Worm (Caenorhabditis elegans): ENCODE data around the gene rab-6.1.

DNA sequence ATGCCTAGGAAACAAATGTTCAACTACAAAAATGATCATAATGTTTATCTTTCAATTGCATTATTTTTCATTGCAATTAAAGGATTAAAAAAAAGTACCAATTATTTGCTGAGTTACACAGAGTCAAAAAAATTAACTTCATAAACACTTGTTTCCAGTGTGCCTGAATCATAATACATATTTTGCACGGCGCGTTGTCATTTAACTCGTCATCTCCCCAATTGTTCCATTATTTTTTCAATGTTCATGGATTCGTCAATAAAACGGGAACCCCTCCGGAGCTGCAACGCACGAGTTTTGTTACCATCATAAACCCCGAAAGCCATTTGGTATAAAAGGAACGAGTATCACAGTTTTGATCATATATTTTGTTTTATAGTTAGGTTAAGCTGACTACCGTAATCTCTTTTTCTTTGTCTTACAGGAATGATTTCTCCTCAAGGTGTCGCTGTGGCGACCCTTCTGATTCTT lies 11.5 kb upstream of the rab-6.1 start, which contains the start of gene F59B2.12:
- TF ChIP-seq ceh-28 (tag; optimal IDR thresholded peaks at IDR 0.05) (no peak), zip-11 (GFP tag; IDR thresholded peaks at IDR 0.05) (no peak)

Measured in whole organism, L4 larva.